Fruit fly (Drosophila melanogaster) whole organism, embryonic: ENCODE data around the gene CG8236.

Source experiments
- B-H2 ChIP-seq: fragments of 200-800 bp; sonication (Bioruptor generic); optimal IDR thresholded peaks from 2 replicates; lab custom pipeline; 2018; ENCODE audit warnings: missing biosample characterization, mild to moderate bottlenecking, missing genetic modification characterization
- CG10267 ChIP-seq: fragments of 200-800 bp; sonication (Bioruptor generic); optimal IDR thresholded peaks from 2 replicates; lab custom pipeline; 2018; ENCODE audit warnings: missing biosample characterization, mild to moderate bottlenecking, missing genetic modification characterization, moderate library complexity
- CG12071 ChIP-seq: fragments of 200-800 bp; sonication (Bioruptor generic); optimal IDR thresholded peaks from 3 replicates; lab custom pipeline; 2018; ENCODE audit warnings: missing biosample characterization, mild to moderate bottlenecking, missing genetic modification characterization
- CG13894 ChIP-seq: fragments of 200-800 bp; sonication (Bioruptor generic); optimal IDR thresholded peaks from 3 replicates; lab custom pipeline; 2018; ENCODE audit warnings: missing biosample characterization, mild to moderate bottlenecking, missing genetic modification characterization, moderate library complexity
- CG14050 ChIP-seq: fragments of 200-800 bp; sonication (Bioruptor generic); IDR thresholded peaks from 3 replicates; pipeline ENCODE4 v1.3.6; 2022; ENCODE audit warnings: missing biosample characterization, missing genetic modification characterization
- CG14441 ChIP-seq: fragments of 200-800 bp; sonication (Bioruptor generic); IDR thresholded peaks from 2 replicates; pipeline ENCODE4 v1.3.6; 2022; ENCODE audit warnings: missing biosample characterization, missing genetic modification characterization
- CG14860 ChIP-seq: fragments of 200-800 bp; sonication (Bioruptor generic); IDR thresholded peaks from 3 replicates; pipeline ENCODE4 v1.3.6; 2022; ENCODE audit warnings: missing biosample characterization, missing genetic modification characterization; ENCODE audit not compliant: partially characterized antibody
- CG2116 ChIP-seq: fragments of 200-800 bp; sonication (Bioruptor generic); optimal IDR thresholded peaks from 3 replicates; lab custom pipeline; 2018; ENCODE audit warnings: missing biosample characterization, mild to moderate bottlenecking, missing genetic modification characterization
- CG2120 ChIP-seq: fragments of 200-800 bp; sonication (Bioruptor generic); optimal IDR thresholded peaks from 3 replicates; lab custom pipeline; 2016; ENCODE audit warnings: missing biosample characterization, missing genetic modification characterization
- CG3163 ChIP-seq: fragments of 200-800 bp; sonication (Bioruptor generic); optimal IDR thresholded peaks from 3 replicates; lab custom pipeline; 2016; ENCODE audit warnings: missing biosample characterization, missing genetic modification characterization
- CG3995 ChIP-seq: fragments of 200-800 bp; sonication (Bioruptor generic); optimal IDR thresholded peaks from 3 replicates; lab custom pipeline; 2016; ENCODE audit warnings: missing biosample characterization, missing genetic modification characterization
- CG6254 ChIP-seq: fragments of 200-800 bp; sonication (Bioruptor generic); optimal IDR thresholded peaks from 3 replicates; lab custom pipeline; 2017; ENCODE audit warnings: mild to moderate bottlenecking, missing biosample characterization, missing genetic modification reagents, missing genetic modification characterization
- CG9876 ChIP-seq: fragments of 200-800 bp; sonication (Bioruptor generic); optimal IDR thresholded peaks from 2 replicates; lab custom pipeline; 2016; ENCODE audit warnings: missing biosample characterization, missing genetic modification characterization
- CTCF ChIP-seq: fragments of 200-800 bp; sonication (Bioruptor generic); optimal IDR thresholded peaks from 2 replicates; lab custom pipeline; 2017; ENCODE audit warnings: missing biosample characterization, mild to moderate bottlenecking, missing genetic modification characterization, moderate library complexity
- CkIIα-i1 ChIP-seq: fragments of 200-800 bp; sonication (Bioruptor generic); IDR thresholded peaks from 2 replicates; pipeline ENCODE4 v1.3.6; 2022; ENCODE audit warnings: missing biosample characterization, missing genetic modification characterization
- Dbx ChIP-seq: fragments of 200-800 bp; sonication (Bioruptor generic); IDR thresholded peaks from 3 replicates; pipeline ENCODE4 v1.3.6; 2022; ENCODE audit warnings: missing biosample characterization, missing genetic modification characterization
- Doc3 ChIP-seq: fragments of 200-800 bp; sonication (Bioruptor generic); IDR thresholded peaks from 3 replicates; pipeline ENCODE4 v1.3.6; 2022; ENCODE audit warnings: missing biosample characterization, missing genetic modification characterization; ENCODE audit not compliant: partially characterized antibody
- Drgx ChIP-seq: fragments of 200-800 bp; sonication (Bioruptor generic); IDR thresholded peaks from 2 replicates; pipeline ENCODE4 v1.3.6; 2022; ENCODE audit warnings: missing biosample characterization, missing genetic modification characterization
- Fer3 ChIP-seq: fragments of 200-800 bp; sonication (Bioruptor generic); optimal IDR thresholded peaks from 2 replicates; lab custom pipeline; 2018; ENCODE audit warnings: missing biosample characterization, mild to moderate bottlenecking, missing genetic modification characterization, moderate library complexity
- HLH3B ChIP-seq: fragments of 200-800 bp; sonication (Bioruptor generic); IDR thresholded peaks from 2 replicates; pipeline ENCODE4 v1.3.6; 2022; ENCODE audit warnings: missing biosample characterization, missing genetic modification characterization
- Hr51 ChIP-seq, 2 experiments: fragments of 200-800 bp; sonication (Bioruptor generic); optimal IDR thresholded peaks; 2 replicates in 1 of 2; 3 replicates in 1 of 2; lab custom pipeline; 2016 to 2018; ENCODE audit warnings: missing biosample characterization in 2 of 2, missing genetic modification characterization in 2 of 2, mild to moderate bottlenecking in 1 of 2, moderate library complexity in 1 of 2
- Lim3 ChIP-seq: fragments of 200-800 bp; sonication (Bioruptor generic); IDR thresholded peaks from 2 replicates; pipeline ENCODE4 v1.3.6; 2022; ENCODE audit warnings: missing biosample characterization, missing genetic modification characterization
- NK7.1 ChIP-seq: fragments of 200-800 bp; sonication (Bioruptor generic); optimal IDR thresholded peaks from 3 replicates; lab custom pipeline; 2016; ENCODE audit warnings: missing biosample characterization, missing genetic modification characterization
- Nf-YA ChIP-seq: fragments of 200-800 bp; sonication (Bioruptor generic); IDR thresholded peaks from 2 replicates; pipeline ENCODE4 v1.3.6; 2022; ENCODE audit warnings: missing biosample characterization, missing genetic modification characterization
- Nf-YC ChIP-seq: fragments of 200-800 bp; optimal IDR thresholded peaks from 3 replicates; lab custom pipeline; 2019; ENCODE audit warnings: missing biosample characterization, mild to moderate bottlenecking, missing genetic modification characterization, moderate library complexity
- Oaz ChIP-seq: fragments of 200-800 bp; sonication (Bioruptor generic); IDR thresholded peaks from 2 replicates; pipeline ENCODE4 v1.3.6; 2022; ENCODE audit warnings: missing biosample characterization, missing genetic modification characterization
- PHDP ChIP-seq: fragments of 200-800 bp; sonication (Bioruptor generic); optimal IDR thresholded peaks from 3 replicates; lab custom pipeline; 2018; ENCODE audit warnings: missing biosample characterization, mild to moderate bottlenecking, missing genetic modification characterization, moderate library complexity
- Ravus ChIP-seq: fragments of 200-800 bp; sonication (Bioruptor generic); IDR thresholded peaks from 2 replicates; pipeline ENCODE4 v1.3.6; 2022; ENCODE audit warnings: missing biosample characterization, missing genetic modification characterization
- Rx ChIP-seq: fragments of 200-800 bp; sonication (Bioruptor generic); IDR thresholded peaks from 2 replicates; pipeline ENCODE4 v1.3.6; 2022; ENCODE audit warnings: missing biosample characterization, missing genetic modification characterization
- Sin3A ChIP-seq: fragments of >200 bp; optimal IDR thresholded peaks from 2 replicates; lab custom pipeline; 2018
- Stat92E ChIP-seq, 3 experiments: fragments of >200 bp in 2 of 3; fragments of 200-800 bp in 1 of 3; sonication (Bioruptor generic) in 1 of 3; optimal IDR thresholded peaks; 2 replicates each; lab custom pipeline; 2017 to 2019; ENCODE audit warnings: missing biosample characterization in 3 of 3, missing genetic modification characterization in 3 of 3, mild to moderate bottlenecking in 1 of 3, moderate library complexity in 1 of 3
- TFAM ChIP-seq: fragments of 200-800 bp; sonication (Bioruptor generic); optimal IDR thresholded peaks from 2 replicates; lab custom pipeline; 2017; ENCODE audit warnings: missing biosample characterization, missing genetic modification characterization, inconsistent platforms
- abd-A ChIP-seq: fragments of 200-800 bp; sonication (Bioruptor generic); optimal IDR thresholded peaks from 3 replicates; lab custom pipeline; 2019; ENCODE audit warnings: missing biosample characterization, mild to moderate bottlenecking, missing genetic modification characterization, moderate library complexity
- bigmax ChIP-seq: fragments of 200-800 bp; sonication (Bioruptor generic); optimal IDR thresholded peaks from 2 replicates; lab custom pipeline; 2018; ENCODE audit warnings: missing biosample characterization, mild to moderate bottlenecking, missing genetic modification characterization
- bowl ChIP-seq: fragments of 200-800 bp; sonication (Bioruptor generic); IDR thresholded peaks from 2 replicates; pipeline ENCODE4 v1.3.6; 2022; ENCODE audit warnings: missing biosample characterization, missing genetic modification characterization
- cad ChIP-seq: fragments of >200 bp; optimal IDR thresholded peaks from 2 replicates; lab custom pipeline; 2017; ENCODE audit warnings: missing biosample characterization, missing genetic modification characterization
- cas ChIP-seq: fragments of 200-800 bp; sonication (Bioruptor generic); IDR thresholded peaks from 2 replicates; pipeline ENCODE4 v1.3.6; 2022; ENCODE audit warnings: missing biosample characterization, missing genetic modification characterization
- dimm ChIP-seq: fragments of 200-800 bp; sonication (Bioruptor generic); IDR thresholded peaks from 2 replicates; pipeline ENCODE4 v1.3.6; 2022; ENCODE audit warnings: missing biosample characterization, missing genetic modification characterization
- dmrt11E ChIP-seq: fragments of 200-800 bp; sonication (Bioruptor generic); optimal IDR thresholded peaks from 3 replicates; lab custom pipeline; 2018; ENCODE audit warnings: missing biosample characterization, mild to moderate bottlenecking, missing genetic modification characterization, moderate library complexity
- fu2 ChIP-seq: fragments of 200-800 bp; sonication (Bioruptor generic); optimal IDR thresholded peaks from 2 replicates; lab custom pipeline; 2016; ENCODE audit warnings: missing biosample characterization, missing genetic modification characterization
- insv ChIP-seq, 2 experiments: fragments of 200-800 bp; sonication (Bioruptor generic); optimal IDR thresholded peaks; 3 replicates each; lab custom pipeline; 2016 to 2018; ENCODE audit warnings: missing biosample characterization in 2 of 2, missing genetic modification characterization in 2 of 2
- jigr1 ChIP-seq: fragments of 200-800 bp; sonication (Bioruptor generic); IDR thresholded peaks from 3 replicates; pipeline ENCODE4 v1.3.6; 2022; ENCODE audit warnings: missing biosample characterization, missing genetic modification characterization
- knrl ChIP-seq: fragments of 200-800 bp; sonication (Bioruptor generic); IDR thresholded peaks from 3 replicates; pipeline ENCODE4 v1.3.6; 2022; ENCODE audit warnings: missing biosample characterization, missing genetic modification characterization; ENCODE audit not compliant: partially characterized antibody
- maf-S ChIP-seq: fragments of 200-800 bp; sonication (Bioruptor generic); optimal IDR thresholded peaks from 2 replicates; lab custom pipeline; 2016; ENCODE audit warnings: missing biosample characterization, missing genetic modification characterization
- pan ChIP-seq, 4 experiments: fragments of >200 bp in 3 of 4; fragments of 200-800 bp in 1 of 4; sonication (Bioruptor generic) in 1 of 4; optimal IDR thresholded peaks in 3 of 4; IDR thresholded peaks in 1 of 4; 2 replicates each; pipeline versions ENCODE4 v1.3.6 to Lab custom; 2017 to 2022; ENCODE audit warnings: missing biosample characterization in 2 of 4, missing genetic modification characterization in 2 of 4, mixed read lengths in 1 of 4
- pita ChIP-seq: fragments of 200-800 bp; sonication (Bioruptor generic); optimal IDR thresholded peaks from 2 replicates; lab custom pipeline; 2017; ENCODE audit warnings: missing biosample characterization, mild to moderate bottlenecking, missing genetic modification characterization
- prd ChIP-seq, 3 experiments: fragments of >200 bp in 2 of 3; fragments of 200-800 bp in 1 of 3; sonication (Bioruptor generic) in 1 of 3; optimal IDR thresholded peaks in 2 of 3; IDR thresholded peaks in 1 of 3; 2 replicates in 2 of 3; 3 replicates in 1 of 3; pipeline versions ENCODE4 v1.3.6 to Lab custom; 2017 to 2022; ENCODE audit warnings: missing biosample characterization in 1 of 3, missing genetic modification characterization in 1 of 3
- pzg ChIP-seq: fragments of 200-800 bp; sonication (Bioruptor generic); optimal IDR thresholded peaks from 3 replicates; lab custom pipeline; 2018; ENCODE audit warnings: missing biosample characterization, mild to moderate bottlenecking, missing genetic modification characterization, moderate library complexity
- sima ChIP-seq: fragments of 200-800 bp; sonication (Bioruptor generic); optimal IDR thresholded peaks from 2 replicates; lab custom pipeline; 2016; ENCODE audit warnings: missing biosample characterization, missing genetic modification characterization
- toy ChIP-seq: fragments of 200-800 bp; sonication (Bioruptor generic); IDR thresholded peaks from 2 replicates; pipeline ENCODE4 v1.3.6; 2022; ENCODE audit warnings: missing biosample characterization, missing genetic modification characterization

Gene CG8236

DNA sequence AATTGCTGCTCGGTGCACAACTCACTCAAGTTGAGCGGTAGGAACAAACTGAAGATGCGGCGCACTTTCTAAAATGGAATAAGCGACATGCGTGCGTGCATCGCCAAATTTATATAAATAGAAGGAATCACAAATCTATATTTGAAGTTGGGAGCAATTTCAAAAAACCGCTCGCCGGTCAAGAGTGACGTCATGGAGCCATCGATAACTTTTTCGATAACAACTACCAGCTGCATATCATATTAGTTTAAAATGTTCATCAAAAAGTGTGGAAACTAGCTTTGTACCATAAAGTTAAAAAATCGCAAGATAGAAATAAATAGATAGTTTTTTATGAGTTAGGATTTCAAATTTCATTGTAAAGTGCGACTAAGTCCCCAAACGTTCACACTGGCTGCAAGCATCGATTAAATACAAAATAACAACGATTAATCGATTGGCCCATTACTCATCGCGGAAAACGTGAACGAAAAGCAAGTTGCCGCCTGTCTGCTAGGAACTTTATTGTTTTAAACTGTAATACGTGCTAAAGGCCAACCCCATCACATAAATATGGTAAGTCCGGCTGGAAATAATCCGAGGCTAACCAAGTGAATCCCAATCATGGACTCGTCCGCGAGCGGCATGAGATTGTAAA lies 32.0 kb downstream of the CG8236 start, which contains the start of the genes Pif1A, Pif1B and CCT7 (continued):
- TF ChIP-seq PHDP (tag; lab: Kevin White, UChicago) (no peak), Doc3 (GFP tag; lab: Robert Waterston, UW) (peak; percentile 96), bowl (GFP tag; lab: Robert Waterston, UW) (no peak), CG14441 (no peak), pita (no peak), CG10267 (tag; lab: Kevin White, UChicago) (peak; percentile 57), knrl (GFP tag; lab: Robert Waterston, UW) (peak; percentile 93), toy (GFP tag; lab: Robert Waterston, UW) (no peak), Drgx (GFP tag; lab: Robert Waterston, UW) (no peak), insv (GFP tag; optimal IDR thresholded peaks at IDR 0.05; lab: Kevin White, UChicago) (peak in 1 of 2 experiments; percentile 4), CG6254 (GFP tag; lab: Kevin White, UChicago) (no peak), Hr51 (GFP tag; optimal IDR thresholded peaks at IDR 0.05; lab: Kevin White, UChicago) (no peak), CG2116 (peak; percentile 95), cad (GFP tag; lab: Kevin White, UChicago) (no peak), Oaz (GFP tag; lab: Robert Waterston, UW) (no peak), abd-A (tag; lab: Kevin White, UChicago) (peak; percentile 68), CG9876 (GFP tag; lab: Kevin White, UChicago) (no peak), cas (GFP tag; lab: Robert Waterston, UW) (no peak), Nf-YC (tag; lab: Kevin White, UChicago) (peak; percentile 5), Sin3A (peak; percentile 91), CG14050 (GFP tag; lab: Robert Waterston, UW) (no peak), CG12071 (no peak), CTCF (peak; percentile 15), Dbx (GFP tag; lab: Robert Waterston, UW) (no peak), sima (GFP tag; lab: Kevin White, UChicago) (no peak), pan (optimal IDR thresholded peaks at IDR 0.05; lab: Kevin White, UChicago) (no peak), pan (GFP tag; optimal IDR thresholded peaks at IDR 0.05 in 1 of 2, IDR thresholded peaks at IDR 0.05 in 1 of 2) (no peak), Stat92E (GFP tag; optimal IDR thresholded peaks at IDR 0.05; lab: Kevin White, UChicago) (peak in 1 of 3 experiments; percentile 66), Rx (GFP tag; lab: Robert Waterston, UW) (no peak), B-H2 (no peak), dimm (GFP tag; lab: Robert Waterston, UW) (no peak), HLH3B (GFP tag; lab: Robert Waterston, UW) (no peak), bigmax (peak; percentile 94), NK7.1 (GFP tag; lab: Kevin White, UChicago) (no peak), Fer3 (tag; lab: Kevin White, UChicago) (no peak), CG14860 (peak; percentile 92), jigr1 (GFP tag; lab: Robert Waterston, UW) (no peak), Lim3 (no peak), Nf-YA (GFP tag; lab: Robert Waterston, UW) (no peak), pzg (GFP tag; lab: Kevin White, UChicago) (peak; percentile 77), dmrt11E (tag; lab: Kevin White, UChicago) (peak; percentile 8), CkIIα-i1 (GFP tag; lab: Robert Waterston, UW) (no peak), Ravus (GFP tag; lab: Robert Waterston, UW) (no peak), fu2 (GFP tag; lab: Kevin White, UChicago) (no peak), CG2120 (GFP tag; lab: Kevin White, UChicago) (peak; percentile 43), CG3995 (GFP tag; lab: Kevin White, UChicago) (peak; percentile 90), TFAM (no peak), CG13894 (tag; lab: Kevin White, UChicago) (peak; percentile 29), CG3163 (GFP tag; lab: Kevin White, UChicago) (no peak), prd (optimal IDR thresholded peaks at IDR 0.05; lab: Kevin White, UChicago) (no peak), prd (GFP tag; IDR thresholded peaks at IDR 0.05; lab: Robert Waterston, UW) (no peak), maf-S (no peak)
